Fruit fly (Drosophila melanogaster): Measurements from ENCODE around the gene CG13458.

dm6 chr3L:15108948-15109347 is 4.4 kb upstream of the CG13458 start:
- no peak for TF ChIP-seq GATAd (GFP tag; optimal IDR thresholded peaks at IDR 0.05)
- no peak for TF ChIP-seq Dif (GFP tag; optimal IDR thresholded peaks at IDR 0.05; ENCODE audit: partially characterized antibody)
- no peak for TF ChIP-seq lola (GFP tag; optimal IDR thresholded peaks at IDR 0.05)
- no peak for TF ChIP-seq fru (GFP tag; optimal IDR thresholded peaks at IDR 0.05)
- no peak for TF ChIP-seq foxo (GFP tag; optimal IDR thresholded peaks at IDR 0.05)
- TF ChIP-seq psq (GFP tag; optimal IDR thresholded peaks at IDR 0.05): no peak
- TF ChIP-seq Myc (optimal IDR thresholded peaks at IDR 0.05): peak; percentile 47

All from whole organism, wandering third instar larva.